Worm (Caenorhabditis elegans) whole organism, mixed stage, embryonic: ENCODE measurements around the gene asp-13.

Experiments
- M03D4.4 ChIP-seq: sonication (generic microtip); optimal IDR thresholded peaks from 2 replicates; lab custom pipeline; 2017; ENCODE audit warnings: mild to moderate bottlenecking, missing genetic modification characterization, missing compliant biosample characterization
- bed-3 ChIP-seq: fragments of 200-800 bp; sonication (Bioruptor generic); optimal IDR thresholded peaks from 3 replicates; lab custom pipeline; 2018; ENCODE audit warnings: mild to moderate bottlenecking, missing genetic modification characterization, moderate library complexity, missing compliant biosample characterization
- blmp-1 ChIP-seq: fragments of 150-350 bp; optimal IDR thresholded peaks from 2 replicates; lab custom pipeline; 2014; ENCODE audit warnings: missing biosample characterization, missing genetic modification characterization
- ceh-39 ChIP-seq: fragments of 150-350 bp; optimal IDR thresholded peaks from 2 replicates; lab custom pipeline; 2014; ENCODE audit warnings: missing biosample characterization, missing genetic modification characterization
- ceh-83 ChIP-seq: fragments of 200-800 bp; sonication (Bioruptor generic); optimal IDR thresholded peaks from 2 replicates; lab custom pipeline; 2018; ENCODE audit warnings: mild to moderate bottlenecking, missing genetic modification characterization, missing compliant biosample characterization
- ces-1 ChIP-seq: fragments of 150-350 bp; optimal IDR thresholded peaks from 2 replicates; lab custom pipeline; 2014; ENCODE audit warnings: missing biosample characterization, missing genetic modification reagents, missing genetic modification characterization
- cnd-1 ChIP-seq: fragments of 200-800 bp; sonication (Bioruptor generic); optimal IDR thresholded peaks from 2 replicates; lab custom pipeline; 2018; ENCODE audit warnings: mild to moderate bottlenecking, missing genetic modification characterization, missing compliant biosample characterization
- drap-1 ChIP-seq: fragments of 200-800 bp; sonication (Bioruptor generic); optimal IDR thresholded peaks from 3 replicates; lab custom pipeline; 2018; ENCODE audit warnings: mild to moderate bottlenecking, missing genetic modification characterization, missing compliant biosample characterization
- elt-1 ChIP-seq: sonication (generic microtip); optimal IDR thresholded peaks from 2 replicates; lab custom pipeline; 2017; ENCODE audit warnings: missing genetic modification characterization, mild to moderate bottlenecking, missing compliant biosample characterization, antibody characterized with exemption, moderate library complexity, borderline replicate concordance; ENCODE audit not compliant: insufficient read depth
- ham-2 ChIP-seq: fragments of 200-800 bp; sonication (Bioruptor generic); optimal IDR thresholded peaks from 2 replicates; lab custom pipeline; 2018; ENCODE audit warnings: mild to moderate bottlenecking, missing genetic modification characterization, missing compliant biosample characterization
- lin-13 ChIP-seq: fragments of 150-350 bp; optimal IDR thresholded peaks from 2 replicates; lab custom pipeline; 2014; ENCODE audit warnings: missing biosample characterization, missing genetic modification characterization
- lin-32 ChIP-seq: fragments of 200-800 bp; sonication (Bioruptor generic); optimal IDR thresholded peaks from 2 replicates; lab custom pipeline; 2018; ENCODE audit warnings: mild to moderate bottlenecking, missing genetic modification characterization, missing compliant biosample characterization
- lsy-2 ChIP-seq: fragments of 150-350 bp; optimal IDR thresholded peaks from 2 replicates; lab custom pipeline; 2014; ENCODE audit warnings: missing biosample characterization, missing genetic modification characterization
- mab-5 ChIP-seq: fragments of 150-350 bp; optimal IDR thresholded peaks from 2 replicates; lab custom pipeline; 2014; ENCODE audit warnings: missing biosample characterization, missing genetic modification characterization
- mep-1 ChIP-seq: fragments of 150-350 bp; optimal IDR thresholded peaks from 2 replicates; lab custom pipeline; 2017; ENCODE audit warnings: missing biosample characterization, missing genetic modification reagents, missing genetic modification characterization, inconsistent platforms
- mls-2 ChIP-seq: sonication (generic microtip); optimal IDR thresholded peaks from 2 replicates; lab custom pipeline; 2016; ENCODE audit warnings: mild to moderate bottlenecking, missing genetic modification characterization, moderate library complexity, missing compliant biosample characterization
- nhr-2 ChIP-seq: fragments of 150-350 bp; optimal IDR thresholded peaks from 2 replicates; lab custom pipeline; 2014; ENCODE audit warnings: missing biosample characterization, missing genetic modification characterization
- nhr-28 ChIP-seq: fragments of 150-350 bp; optimal IDR thresholded peaks from 2 replicates; lab custom pipeline; 2014; ENCODE audit warnings: missing biosample characterization, missing genetic modification characterization
- nhr-76 ChIP-seq: sonication (generic microtip); optimal IDR thresholded peaks from 2 replicates; lab custom pipeline; 2017; ENCODE audit warnings: missing biosample characterization, missing genetic modification characterization
- pha-4 ChIP-seq: fragments of 150-350 bp; optimal IDR thresholded peaks from 2 replicates; lab custom pipeline; 2018; ENCODE audit warnings: missing biosample characterization, missing genetic modification reagents, missing genetic modification characterization
- sem-2 ChIP-seq: fragments of 200-800 bp; sonication (Bioruptor generic); optimal IDR thresholded peaks from 2 replicates; lab custom pipeline; 2018; ENCODE audit warnings: mild to moderate bottlenecking, missing genetic modification characterization, missing compliant biosample characterization
- snpc-4 ChIP-seq: fragments of 150-350 bp; optimal IDR thresholded peaks from 2 replicates; lab custom pipeline; 2014; ENCODE audit warnings: missing biosample characterization, missing genetic modification characterization
- tbx-8 ChIP-seq: fragments of 200-800 bp; sonication (Bioruptor generic); optimal IDR thresholded peaks from 2 replicates; lab custom pipeline; 2018; ENCODE audit warnings: mild to moderate bottlenecking, missing genetic modification characterization, moderate library complexity, missing compliant biosample characterization
- unc-120 ChIP-seq: sonication (generic microtip); optimal IDR thresholded peaks from 2 replicates; lab custom pipeline; 2017; ENCODE audit warnings: missing genetic modification characterization, missing compliant biosample characterization; ENCODE audit not compliant: poor library complexity, severe bottlenecking
- unc-39 ChIP-seq: fragments of 150-350 bp; optimal IDR thresholded peaks from 2 replicates; lab custom pipeline; 2014; ENCODE audit warnings: missing biosample characterization, missing genetic modification characterization
- unc-62 ChIP-seq: fragments of 150-350 bp; optimal IDR thresholded peaks from 2 replicates; lab custom pipeline; 2014; ENCODE audit warnings: missing biosample characterization, missing genetic modification reagents, missing genetic modification characterization
- zip-8 ChIP-seq: fragments of 150-350 bp; optimal IDR thresholded peaks from 2 replicates; lab custom pipeline; 2014; ENCODE audit warnings: missing biosample characterization, missing genetic modification characterization
- ztf-11 ChIP-seq: fragments of 150-350 bp; optimal IDR thresholded peaks from 2 replicates; lab custom pipeline; 2014; ENCODE audit warnings: missing biosample characterization, missing genetic modification characterization

Gene asp-13

DNA sequence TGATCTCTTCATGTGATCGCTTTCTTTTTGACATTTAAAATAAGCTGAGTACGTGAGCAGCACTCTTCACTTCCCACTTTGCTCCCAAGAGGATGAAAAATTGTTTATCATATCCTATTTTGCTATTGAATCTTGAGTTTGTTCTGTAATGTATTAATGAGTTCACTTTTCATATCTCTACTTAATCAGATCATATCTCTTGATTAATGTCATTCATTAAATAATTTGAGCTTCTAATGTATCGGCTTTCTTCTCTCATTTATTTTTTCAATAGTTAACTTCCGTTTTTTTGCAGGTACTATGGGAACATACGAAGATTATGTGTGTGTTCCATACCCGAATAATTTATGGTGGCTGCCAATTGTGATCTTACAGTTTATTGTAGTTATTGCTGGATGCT, 38.1 kb upstream of the asp-13 start, which contains the start of gene ZC190.2:
TSS of gene ZC190.2 (plus strand) at position 301 of the 400 bp plus-strand sequence.
- TF ChIP-seq nhr-2 (tag; lab: Kevin White, UChicago), result no peak
- TF ChIP-seq ces-1 (GFP tag; lab: Kevin White, UChicago), result no peak
- no peak for TF ChIP-seq lin-13 (tag; lab: Kevin White, UChicago)
- TF ChIP-seq zip-8 (tag; lab: Kevin White, UChicago), result no peak
- TF ChIP-seq blmp-1, result no peak
- TF ChIP-seq M03D4.4 (tag; lab: Kevin White, UChicago), result no peak
- TF ChIP-seq cnd-1 (tag; lab: Kevin White, UChicago), result no peak
- no peak for TF ChIP-seq ceh-39 (tag; lab: Kevin White, UChicago)
- no peak for TF ChIP-seq nhr-28 (tag; lab: Kevin White, UChicago)
- TF ChIP-seq unc-39, result no peak
- TF ChIP-seq lsy-2 (tag; lab: Kevin White, UChicago), result no peak
- TF ChIP-seq unc-120 (tag; lab: Kevin White, UChicago), result no peak
- TF ChIP-seq ham-2 (GFP tag; lab: Kevin White, UChicago), result no peak

DNA sequence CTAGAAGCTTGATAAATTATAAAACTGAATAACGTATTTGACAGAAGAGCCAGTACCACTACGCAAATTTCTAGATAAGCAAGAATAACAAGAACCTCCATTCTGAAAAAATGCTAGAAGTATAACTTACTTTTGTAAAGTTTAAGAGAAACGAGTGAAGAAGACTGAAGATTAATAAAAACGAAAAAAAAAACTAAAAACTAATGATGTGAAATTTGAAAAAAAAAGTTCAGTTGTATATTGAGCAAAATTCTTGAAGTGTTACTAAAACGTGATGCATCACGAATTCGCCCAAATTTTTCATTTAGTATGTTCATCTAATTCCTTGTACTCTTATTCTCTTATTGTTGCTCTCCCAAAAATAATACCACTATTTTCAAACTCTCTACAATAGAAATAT, 34.2 kb upstream of the asp-13 start, which contains the start of gene ZC190.6:
TSS of gene ZC190.6 (minus strand) at position 101 of the 400 bp plus-strand sequence.
- no peak for TF ChIP-seq ham-2 (GFP tag; lab: Kevin White, UChicago)
- no peak for TF ChIP-seq sem-2 (GFP tag; lab: Kevin White, UChicago)
- no peak for TF ChIP-seq drap-1 (GFP tag; lab: Kevin White, UChicago)
- no peak for TF ChIP-seq nhr-28 (tag; lab: Kevin White, UChicago)
- no peak for TF ChIP-seq cnd-1 (tag; lab: Kevin White, UChicago)
- TF ChIP-seq nhr-76 (tag; lab: Kevin White, UChicago), result no peak
- TF ChIP-seq mep-1 (tag; lab: Kevin White, UChicago), result no peak
- no peak for TF ChIP-seq blmp-1

- TF ChIP-seq mls-2 (tag; lab: Kevin White, UChicago) (no peak), pha-4 (tag; lab: Kevin White, UChicago) (no peak), M03D4.4 (tag; lab: Kevin White, UChicago) (no peak), lin-13 (tag; lab: Kevin White, UChicago) (no peak), bed-3 (GFP tag; lab: Kevin White, UChicago) (no peak)
- TF ChIP-seq, all 35 proteins: peak for 0
Measured at ce11 chrV:8673498-8673897, 30.5 kb upstream of the asp-13 start, which contains the start of gene ZC190.5. TSS of gene ZC190.5 (minus strand) at chrV:8673598.

DNA sequence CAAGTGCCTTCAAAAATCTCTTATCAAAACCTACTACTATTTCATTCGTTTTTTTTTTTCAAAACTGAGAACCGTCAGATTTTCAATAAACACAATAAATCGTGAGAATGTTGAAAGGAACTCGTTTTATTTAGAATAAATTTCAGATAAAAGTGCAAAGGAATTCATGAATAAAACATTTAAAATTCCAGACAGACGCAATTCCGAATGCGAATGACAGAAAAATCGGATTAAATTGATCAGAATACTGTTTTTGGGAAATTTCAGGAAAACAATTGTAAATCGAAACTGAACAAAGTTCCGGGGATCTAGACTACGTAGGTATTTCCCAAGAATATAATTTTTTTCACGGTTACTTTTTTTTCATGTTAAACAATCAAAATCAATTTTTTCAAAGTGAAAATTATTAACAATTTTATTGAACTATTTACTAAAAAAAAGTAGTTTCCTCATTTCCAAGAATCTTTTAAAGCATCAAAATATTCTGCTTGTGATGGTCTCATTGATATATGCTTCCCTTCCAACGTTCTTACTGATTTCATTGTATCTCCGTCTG, 28.7 kb upstream of the asp-13 start:
- TF ChIP-seq mep-1 (tag; lab: Kevin White, UChicago), result no peak
- TF ChIP-seq M03D4.4 (tag; lab: Kevin White, UChicago), result no peak
- TF ChIP-seq unc-120 (tag; lab: Kevin White, UChicago), result no peak
- no peak for TF ChIP-seq unc-62 (GFP tag; lab: Kevin White, UChicago)
- TF ChIP-seq sem-2 (GFP tag; lab: Kevin White, UChicago), result no peak
- TF ChIP-seq lsy-2 (tag; lab: Kevin White, UChicago), result no peak
- no peak for TF ChIP-seq ham-2 (GFP tag; lab: Kevin White, UChicago)
- TF ChIP-seq snpc-4 (tag; lab: Kevin White, UChicago), result no peak
- no peak for TF ChIP-seq ztf-11 (tag; lab: Kevin White, UChicago)
- no peak for TF ChIP-seq ces-1 (GFP tag; lab: Kevin White, UChicago)
- no peak for TF ChIP-seq nhr-28 (tag; lab: Kevin White, UChicago)

DNA sequence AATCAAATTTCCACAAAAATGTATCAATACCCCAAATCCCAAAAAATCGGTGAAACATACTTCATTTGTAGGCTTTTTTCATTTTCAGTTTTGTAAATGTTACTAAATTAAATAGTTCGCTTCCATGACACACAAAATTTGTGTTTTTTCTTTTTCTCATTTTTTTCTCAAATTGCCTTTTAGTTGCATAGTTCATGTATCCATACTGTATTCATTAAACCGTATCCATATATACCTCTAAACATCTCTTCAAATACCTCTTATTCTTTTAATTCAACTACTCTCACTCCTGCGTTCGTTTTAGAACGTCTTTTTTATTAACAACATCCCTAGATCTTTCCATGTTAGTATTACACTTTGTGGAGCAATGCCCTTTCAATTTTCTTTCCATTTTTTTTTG, 27.8 kb upstream of the asp-13 start:
- no peak for TF ChIP-seq unc-120 (tag; lab: Kevin White, UChicago)
- no peak for TF ChIP-seq unc-39
- TF ChIP-seq lin-13 (tag; lab: Kevin White, UChicago), result no peak
- no peak for TF ChIP-seq nhr-28 (tag; lab: Kevin White, UChicago)
- TF ChIP-seq tbx-8, result no peak
- no peak for TF ChIP-seq lin-32
- no peak for TF ChIP-seq ztf-11 (tag; lab: Kevin White, UChicago)
- no peak for TF ChIP-seq mls-2 (tag; lab: Kevin White, UChicago)
- TF ChIP-seq ham-2 (GFP tag; lab: Kevin White, UChicago), result no peak
- no peak for TF ChIP-seq blmp-1
- TF ChIP-seq snpc-4 (tag; lab: Kevin White, UChicago), result no peak
- TF ChIP-seq ceh-83, result no peak

ce11 chrV:8668224-8668623, 25.2 kb upstream of the asp-13 start:
- no peak for TF ChIP-seq pha-4 (tag; lab: Kevin White, UChicago)
- TF ChIP-seq blmp-1, result peak; percentile 50
- no peak for TF ChIP-seq M03D4.4 (tag; lab: Kevin White, UChicago)
- no peak for TF ChIP-seq ztf-11 (tag; lab: Kevin White, UChicago)
- TF ChIP-seq mab-5 (tag; lab: Kevin White, UChicago), result no peak
- TF ChIP-seq nhr-28 (tag; lab: Kevin White, UChicago), result no peak
- TF ChIP-seq elt-1 (tag; lab: Kevin White, UChicago), result no peak
